Worm (Caenorhabditis elegans) whole organism, L4/young adult: ENCODE results near the gene F49A5.10.

ENCODE experiments used
- W03F9.2 ChIP-seq: fragments of 150-350 bp; optimal IDR thresholded peaks from 2 replicates; lab custom pipeline; 2014; ENCODE audit warnings: missing biosample characterization, missing genetic modification characterization
- dao-5 ChIP-seq: sonication (generic microtip); optimal IDR thresholded peaks from 2 replicates; lab custom pipeline; 2016; ENCODE audit warnings: missing genotype, missing genetic modification characterization, moderate library complexity, missing compliant biosample characterization
- him-1 ChIP-seq: sonication (generic microtip); optimal IDR thresholded peaks from 2 replicates; lab custom pipeline; 2016; ENCODE audit warnings: missing genotype, missing genetic modification reagents, missing genetic modification characterization, missing compliant biosample characterization

The F49A5.10 gene

ce11 chrV:16888788-16889325 is 13.8 kb downstream of the F49A5.10 start, which contains the start of the genes ifas-2 and fbxa-44:
TSS of gene ifas-2 (minus strand) at chrV:16888888.
TSS of gene fbxa-44 (plus strand) at chrV:16889275.
- no peak for TF ChIP-seq dao-5 (tag; lab: Kevin White, UChicago)
- TF ChIP-seq W03F9.2 (tag; lab: Kevin White, UChicago), result no peak
- no peak for TF ChIP-seq him-1 (tag; lab: Kevin White, UChicago)

DNA sequence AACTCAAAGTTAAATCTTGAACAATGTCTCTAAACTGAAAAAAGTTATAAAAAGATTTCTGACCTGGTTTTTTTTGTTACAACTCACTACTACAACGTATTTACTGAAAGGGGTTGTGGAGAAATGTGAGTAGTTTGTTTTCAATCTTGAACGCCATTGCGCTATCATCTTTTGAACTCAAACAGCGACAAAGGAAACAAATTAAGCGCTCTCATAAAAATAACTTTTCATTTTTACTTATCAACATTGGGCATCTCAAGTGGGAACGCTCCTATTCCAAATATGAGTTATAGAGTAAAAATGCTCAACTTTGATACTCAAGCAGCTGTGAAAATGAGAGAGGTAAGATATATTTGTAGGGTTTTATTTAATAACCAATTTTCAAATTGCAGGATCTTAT is 18.4 kb downstream of the F49A5.10 start, which contains the start of gene F09C6.15:
Gene F09C6.15, plus strand, starts transcription at position 301 of the 400 bp plus-strand sequence.
- TF ChIP-seq dao-5 (tag; lab: Kevin White, UChicago) (no peak), W03F9.2 (tag; lab: Kevin White, UChicago) (no peak), him-1 (tag; lab: Kevin White, UChicago) (no peak)

- no peak for TF ChIP-seq dao-5 (tag; lab: Kevin White, UChicago)
- no peak for TF ChIP-seq W03F9.2 (tag; lab: Kevin White, UChicago)
- no peak for TF ChIP-seq him-1 (tag; lab: Kevin White, UChicago)
Observed at ce11 chrV:16899355-16899754, 24.3 kb downstream of the F49A5.10 start, which contains the start of gene fbxa-45. TSS of gene fbxa-45 (minus strand) at chrV:16899455.

DNA sequence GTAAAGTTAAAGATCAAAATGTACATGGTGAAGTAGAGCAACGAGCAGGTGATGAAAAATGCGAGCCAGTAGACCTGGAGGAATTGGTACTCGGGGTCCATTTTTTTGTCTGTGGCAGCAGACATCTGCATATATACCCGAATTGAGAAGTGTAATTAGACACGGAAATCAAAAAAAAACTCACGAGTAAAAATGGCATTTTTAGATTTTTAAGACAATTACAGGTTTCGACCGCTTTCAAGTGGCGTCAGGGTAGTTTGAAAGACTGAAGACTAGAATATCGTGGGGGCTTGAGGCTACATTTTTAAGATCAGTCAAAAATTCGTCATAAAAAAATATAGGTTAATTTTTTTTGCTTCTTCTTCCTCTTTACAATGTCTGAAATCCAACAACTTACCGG is 27.7 kb downstream of the F49A5.10 start, which contains the start of gene srd-68:
Gene srd-68, minus strand, starts transcription at position 101 of the 400 bp plus-strand sequence.
- TF ChIP-seq dao-5 (tag; lab: Kevin White, UChicago) (no peak), W03F9.2 (tag; lab: Kevin White, UChicago) (no peak), him-1 (tag; lab: Kevin White, UChicago) (no peak)

ce11 chrV:16904612-16905011 is 29.5 kb downstream of the F49A5.10 start, which contains the start of gene nhr-262:
TSS of gene nhr-262 (plus strand) at chrV:16904912.
- no peak for TF ChIP-seq dao-5 (tag; lab: Kevin White, UChicago)
- no peak for TF ChIP-seq him-1 (tag; lab: Kevin White, UChicago)
- TF ChIP-seq W03F9.2 (tag; lab: Kevin White, UChicago), result no peak

DNA sequence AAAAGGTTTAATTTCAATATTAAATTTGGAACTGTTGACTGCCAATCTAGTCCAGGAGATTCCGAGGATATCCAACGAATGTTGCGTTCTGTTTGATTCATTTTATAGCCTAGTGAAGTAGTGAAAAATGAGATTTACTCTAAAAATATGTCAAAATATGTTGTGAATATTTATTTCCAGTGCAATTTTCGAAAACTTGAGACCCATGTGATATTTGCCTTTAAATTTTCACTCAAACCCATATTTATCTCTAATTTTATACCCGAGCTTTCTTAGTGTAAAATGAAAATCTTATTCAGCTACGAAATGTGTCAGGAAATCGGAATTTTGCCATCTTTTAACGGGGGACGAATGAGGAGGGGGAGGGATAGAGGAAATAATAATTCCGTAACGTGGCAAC is 34.8 kb downstream of the F49A5.10 start, which contains the start of gene F09C6.16:
Gene F09C6.16, minus strand, starts transcription at position 101 of the 400 bp plus-strand sequence.
- TF ChIP-seq W03F9.2 (tag; lab: Kevin White, UChicago) (no peak), dao-5 (tag; lab: Kevin White, UChicago) (no peak)

ce11 chrV:16910864-16911263 is 35.8 kb downstream of the F49A5.10 start:
- TF ChIP-seq dao-5 (tag; lab: Kevin White, UChicago), result no peak
- TF ChIP-seq W03F9.2 (tag; lab: Kevin White, UChicago), result no peak
- no peak for TF ChIP-seq him-1 (tag; lab: Kevin White, UChicago)

- TF ChIP-seq him-1 (tag; lab: Kevin White, UChicago) (no peak), W03F9.2 (tag; lab: Kevin White, UChicago) (no peak), dao-5 (tag; lab: Kevin White, UChicago) (no peak)
Observed at ce11 chrV:16911294-16911693, 36.2 kb downstream of the F49A5.10 start.

ce11 chrV:16911934-16912333 is 36.9 kb downstream of the F49A5.10 start, which contains the start of gene nhr-116:
TSS of gene nhr-116 (plus strand) at chrV:16912234.
- no peak for TF ChIP-seq W03F9.2 (tag; lab: Kevin White, UChicago)
- TF ChIP-seq him-1 (tag; lab: Kevin White, UChicago), result no peak
- no peak for TF ChIP-seq dao-5 (tag; lab: Kevin White, UChicago)

- no peak for TF ChIP-seq him-1 (tag; lab: Kevin White, UChicago)
Observed at ce11 chrV:16916079-16916478, 41.0 kb downstream of the F49A5.10 start, which contains the start of gene F09C6.10. TSS of gene F09C6.10 (minus strand) at chrV:16916179.

ce11 chrV:16918378-16918777 is 43.3 kb downstream of the F49A5.10 start, which contains the start of the genes fbxa-206 and Y102A5C.2:
TSS of gene fbxa-206 (minus strand) at chrV:16918478.
TSS of gene Y102A5C.2 (plus strand) at chrV:16918731.
- TF ChIP-seq W03F9.2 (tag; lab: Kevin White, UChicago), result no peak
- no peak for TF ChIP-seq him-1 (tag; lab: Kevin White, UChicago)
- TF ChIP-seq dao-5 (tag; lab: Kevin White, UChicago), result no peak

- no peak for TF ChIP-seq him-1 (tag; lab: Kevin White, UChicago)
- TF ChIP-seq dao-5 (tag; lab: Kevin White, UChicago), result no peak
- no peak for TF ChIP-seq W03F9.2 (tag; lab: Kevin White, UChicago)
Observed at ce11 chrV:16919675-16920074, 44.6 kb downstream of the F49A5.10 start.

DNA sequence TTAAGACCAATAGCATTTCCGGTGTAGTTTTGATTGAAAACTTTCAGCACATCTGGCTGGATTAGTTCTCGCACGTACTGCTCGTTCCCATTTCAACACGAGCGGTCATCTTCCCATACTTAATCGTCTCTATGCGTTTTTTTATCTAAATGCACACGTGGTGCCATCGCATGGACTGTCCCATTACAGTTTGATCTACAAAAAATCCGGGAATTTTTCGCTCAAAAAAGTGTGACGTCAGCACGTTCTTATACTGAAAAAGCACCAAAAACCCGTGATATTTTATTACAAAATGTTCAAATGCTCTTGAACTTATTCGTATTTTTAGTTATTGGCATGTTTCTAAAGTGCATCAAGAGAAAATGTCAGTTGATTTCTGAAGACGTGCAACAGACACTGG is 46.9 kb downstream of the F49A5.10 start, which contains the start of gene Y102A5C.4:
Gene Y102A5C.4, plus strand, starts transcription at position 301 of the 400 bp plus-strand sequence.
- TF ChIP-seq W03F9.2 (tag; lab: Kevin White, UChicago) (no peak), dao-5 (tag; lab: Kevin White, UChicago) (no peak), him-1 (tag; lab: Kevin White, UChicago) (no peak)
